Fruit fly (Drosophila melanogaster): Measurements from ENCODE around the gene CG5674.

DNA sequence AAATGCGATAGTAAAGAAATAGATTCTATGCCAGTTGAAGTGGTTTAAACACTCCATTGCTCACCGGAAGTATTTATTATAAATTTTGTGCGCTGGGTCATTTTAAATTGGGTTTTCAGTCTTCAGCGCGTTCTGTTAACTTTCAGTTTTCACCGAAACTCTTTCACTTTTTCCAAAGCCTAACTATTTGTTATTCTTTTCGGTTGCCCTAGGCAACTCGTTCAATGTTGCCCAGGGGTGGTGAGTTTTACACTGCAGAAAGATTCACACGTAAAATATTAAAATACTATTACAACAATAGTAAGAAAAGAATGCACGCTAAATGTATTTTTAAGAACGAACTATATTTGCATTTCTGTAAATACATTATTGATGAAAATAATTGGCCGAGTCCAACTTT lies 19.2 kb downstream of the CG5674 start, which contains the start of gene btv:
- TF ChIP-seq psq (optimal IDR thresholded peaks at IDR 0.05) (no peak), h (optimal IDR thresholded peaks at IDR 0.05) (no peak), Myc (optimal IDR thresholded peaks at IDR 0.05) (no peak), insv (optimal IDR thresholded peaks at IDR 0.05) (no peak), Sin3A (optimal IDR thresholded peaks at IDR 0.05) (no peak), ttk (optimal IDR thresholded peaks at IDR 0.05) (no peak)
